Worm (Caenorhabditis elegans): ENCODE results near the gene gplb-1.

gplb-1 gene

ce11 chrV:8424840-8425814 is 45.9 kb downstream of the gplb-1 start:
- TF ChIP-seq pag-3 (tag; optimal IDR thresholded peaks at IDR 0.05; ENCODE audit: borderline replicate concordance) (no peak), hlh-8 (tag; optimal IDR thresholded peaks at IDR 0.05) (no peak), ttx-3 (tag; optimal IDR thresholded peaks at IDR 0.05) (no peak), pha-2 (tag; optimal IDR thresholded peaks at IDR 0.05) (no peak), odd-2 (tag; optimal IDR thresholded peaks at IDR 0.05) (no peak), ets-4 (tag; optimal IDR thresholded peaks at IDR 0.05) (no peak), ceh-45 (GFP tag; IDR thresholded peaks at IDR 0.05) (no peak), che-1 (tag; optimal IDR thresholded peaks at IDR 0.05) (no peak), ceh-14 (tag; optimal IDR thresholded peaks at IDR 0.05) (no peak), ama-1 (optimal IDR thresholded peaks at IDR 0.05) (no peak), mec-3 (tag; optimal IDR thresholded peaks at IDR 0.05; ENCODE audit: borderline replicate concordance) (no peak), npax-4 (tag; optimal IDR thresholded peaks at IDR 0.05) (no peak), nfya-1 (tag; optimal IDR thresholded peaks at IDR 0.05) (no peak), sox-4 (tag; optimal IDR thresholded peaks at IDR 0.05) (no peak), lin-11 (tag; optimal IDR thresholded peaks at IDR 0.05) (no peak), ceh-24 (tag; optimal IDR thresholded peaks at IDR 0.05) (no peak), lim-6 (tag; optimal IDR thresholded peaks at IDR 0.05) (no peak), ref-2 (tag; optimal IDR thresholded peaks at IDR 0.05) (no peak), F13H6.1 (tag; optimal IDR thresholded peaks at IDR 0.05) (no peak)

Measured in whole organism, late embryonic.